Worm (Caenorhabditis elegans) whole organism, L3 larva: ENCODE data around the gene T22F3.11.
A peak's percentile ranks its signal among the peaks of the same experiment; 100 is the strongest.

Experiments
- R02D3.7 ChIP-seq: fragments of 150-350 bp; optimal IDR thresholded peaks from 2 replicates; lab custom pipeline; 2014; ENCODE audit warnings: missing biosample characterization, missing genetic modification characterization
- aly-2 ChIP-seq: fragments of 150-350 bp; optimal IDR thresholded peaks from 2 replicates; lab custom pipeline; 2014; ENCODE audit warnings: missing biosample characterization, missing genetic modification characterization
- ama-1 ChIP-seq: fragments of 150-350 bp; optimal IDR thresholded peaks from 2 replicates; lab custom pipeline; 2018
- ceh-16 ChIP-seq: sonication (generic microtip); optimal IDR thresholded peaks from 2 replicates; lab custom pipeline; 2017; ENCODE audit warnings: missing biosample characterization, missing genetic modification characterization
- ceh-28 ChIP-seq: fragments of 150-350 bp; optimal IDR thresholded peaks from 2 replicates; lab custom pipeline; 2014; ENCODE audit warnings: missing biosample characterization, missing genetic modification reagents, missing genetic modification characterization
- ceh-9 ChIP-seq: sonication (generic microtip); optimal IDR thresholded peaks from 2 replicates; lab custom pipeline; 2018; ENCODE audit warnings: missing biosample characterization, missing genetic modification characterization
- egl-5 ChIP-seq: fragments of 150-350 bp; optimal IDR thresholded peaks from 2 replicates; lab custom pipeline; 2017; ENCODE audit warnings: missing biosample characterization, missing genetic modification reagents, missing genetic modification characterization, inconsistent platforms
- elt-2 ChIP-seq: sonication (generic microtip); optimal IDR thresholded peaks from 2 replicates; lab custom pipeline; 2016; ENCODE audit warnings: missing genetic modification reagents, mild to moderate bottlenecking, missing genetic modification characterization, missing compliant biosample characterization
- elt-3 ChIP-seq, 3 experiments: fragments of 150-350 bp in 1 of 3; sonication (generic microtip) in 2 of 3; optimal IDR thresholded peaks; 2 replicates in 2 of 3; 4 replicates in 1 of 3; lab custom pipeline; 2014 to 2017; ENCODE audit warnings: missing biosample characterization in 3 of 3, missing genetic modification characterization in 3 of 3
- eor-1 ChIP-seq, 2 experiments: fragments of 150-350 bp; optimal IDR thresholded peaks; 2 replicates each; lab custom pipeline; 2014 to 2018; ENCODE audit warnings: missing biosample characterization in 2 of 2, missing genetic modification characterization in 2 of 2
- fkh-10 ChIP-seq: sonication (generic microtip); optimal IDR thresholded peaks from 2 replicates; lab custom pipeline; 2017; ENCODE audit warnings: missing biosample characterization, missing genetic modification reagents, missing genetic modification characterization
- hmg-11 ChIP-seq: sonication (generic microtip); optimal IDR thresholded peaks from 2 replicates; lab custom pipeline; 2016; ENCODE audit warnings: missing genetic modification characterization, missing compliant biosample characterization
- jun-1 ChIP-seq: fragments of 150-350 bp; optimal IDR thresholded peaks from 2 replicates; lab custom pipeline; 2014; ENCODE audit warnings: missing biosample characterization, missing genetic modification reagents, missing genetic modification characterization
- lin-39 ChIP-seq: fragments of 150-350 bp; optimal IDR thresholded peaks from 2 replicates; lab custom pipeline; 2018; ENCODE audit warnings: missing biosample characterization, missing genetic modification reagents, missing genetic modification characterization
- lsy-12 ChIP-seq: sonication (generic microtip); optimal IDR thresholded peaks from 2 replicates; lab custom pipeline; 2016; ENCODE audit warnings: mild to moderate bottlenecking, missing genetic modification characterization, missing compliant biosample characterization
- nfya-1 ChIP-seq: sonication (generic microtip); optimal IDR thresholded peaks from 2 replicates; lab custom pipeline; 2017; ENCODE audit warnings: missing genetic modification characterization, mild to moderate bottlenecking, missing compliant biosample characterization, antibody characterized with exemption, moderate library complexity; ENCODE audit not compliant: insufficient read depth
- nhr-12 ChIP-seq: fragments of 150-350 bp; optimal IDR thresholded peaks from 2 replicates; lab custom pipeline; 2014; ENCODE audit warnings: missing biosample characterization, missing genetic modification characterization
- nhr-23 ChIP-seq: fragments of 150-350 bp; optimal IDR thresholded peaks from 2 replicates; lab custom pipeline; 2014; ENCODE audit warnings: missing biosample characterization, missing genetic modification reagents, missing genetic modification characterization
- nhr-25 ChIP-seq: sonication (generic microtip); optimal IDR thresholded peaks from 2 replicates; lab custom pipeline; 2017; ENCODE audit warnings: missing biosample characterization, missing genetic modification characterization
- nhr-28 ChIP-seq: fragments of 150-350 bp; optimal IDR thresholded peaks from 2 replicates; lab custom pipeline; 2014; ENCODE audit warnings: missing biosample characterization, missing genetic modification characterization
- nhr-43 ChIP-seq: sonication (generic microtip); optimal IDR thresholded peaks from 2 replicates; lab custom pipeline; 2016; ENCODE audit warnings: mild to moderate bottlenecking, missing genetic modification characterization, missing compliant biosample characterization; ENCODE audit not compliant: poor library complexity, severe bottlenecking
- nhr-76 ChIP-seq: fragments of 150-350 bp; sonication (generic microtip); optimal IDR thresholded peaks from 5 replicates; lab custom pipeline; 2014; ENCODE audit warnings: missing biosample characterization, missing genetic modification characterization
- nhr-77 ChIP-seq: fragments of 150-350 bp; optimal IDR thresholded peaks from 2 replicates; lab custom pipeline; 2014; ENCODE audit warnings: missing biosample characterization, missing genetic modification characterization
- pha-4 ChIP-seq: fragments of 150-350 bp; optimal IDR thresholded peaks from 2 replicates; lab custom pipeline; 2014; ENCODE audit warnings: missing biosample characterization, missing genetic modification reagents, missing genetic modification characterization
- pqm-1 ChIP-seq: fragments of 150-350 bp; optimal IDR thresholded peaks from 2 replicates; lab custom pipeline; 2017; ENCODE audit warnings: missing biosample characterization, missing genetic modification characterization, inconsistent platforms
- sea-2 ChIP-seq: fragments of 150-350 bp; sonication (generic microtip); optimal IDR thresholded peaks from 4 replicates; lab custom pipeline; 2014; ENCODE audit warnings: missing biosample characterization, missing genetic modification reagents, missing genetic modification characterization
- snpc-4 ChIP-seq: fragments of 150-350 bp; optimal IDR thresholded peaks from 2 replicates; lab custom pipeline; 2014; ENCODE audit warnings: missing biosample characterization, missing genetic modification characterization
- tbx-2 ChIP-seq: sonication (generic microtip); optimal IDR thresholded peaks from 2 replicates; lab custom pipeline; 2016; ENCODE audit warnings: mild to moderate bottlenecking, missing genetic modification characterization, missing compliant biosample characterization
- unc-39 ChIP-seq: sonication (generic microtip); optimal IDR thresholded peaks from 4 replicates; lab custom pipeline; 2017; ENCODE audit warnings: missing biosample characterization, missing genetic modification characterization
- zag-1 ChIP-seq: fragments of 150-350 bp; optimal IDR thresholded peaks from 2 replicates; lab custom pipeline; 2014; ENCODE audit warnings: missing biosample characterization, missing genetic modification characterization
- ztf-4 ChIP-seq: fragments of 150-350 bp; optimal IDR thresholded peaks from 2 replicates; lab custom pipeline; 2014; ENCODE audit warnings: missing biosample characterization, missing genetic modification characterization

The T22F3.11 gene

DNA sequence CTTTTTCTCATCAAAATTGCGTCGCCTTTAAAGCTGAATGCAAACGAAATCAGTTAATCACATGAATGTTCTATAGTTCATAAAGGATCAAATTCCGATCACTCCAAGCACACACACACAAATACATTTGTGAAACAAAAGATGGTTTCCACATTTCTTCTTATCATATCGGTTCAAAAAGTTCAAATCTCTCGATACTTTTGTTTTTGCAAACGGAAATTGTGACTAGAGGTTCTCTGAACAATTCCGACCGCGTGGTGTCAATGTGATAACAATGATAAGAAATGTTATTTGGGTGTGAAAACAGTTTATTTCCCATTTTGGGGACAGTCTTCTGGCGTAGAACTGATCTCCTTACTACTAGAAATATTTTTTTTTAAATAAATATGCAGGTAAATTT, 2.5 kb upstream of the T22F3.11 start:
- TF ChIP-seq nfya-1 (tag; lab: Kevin White, UChicago) (no peak), ceh-28 (tag; lab: Kevin White, UChicago) (no peak), lin-39 (tag; lab: Kevin White, UChicago) (no peak), unc-39 (no peak), fkh-10 (no peak), egl-5 (tag; lab: Kevin White, UChicago) (no peak), nhr-43 (tag; lab: Kevin White, UChicago) (no peak), nhr-12 (tag; lab: Kevin White, UChicago) (no peak), lsy-12 (tag; lab: Kevin White, UChicago) (no peak), sea-2 (GFP tag; lab: Kevin White, UChicago) (no peak), pqm-1 (tag; lab: Kevin White, UChicago) (no peak), nhr-28 (no peak)

DNA sequence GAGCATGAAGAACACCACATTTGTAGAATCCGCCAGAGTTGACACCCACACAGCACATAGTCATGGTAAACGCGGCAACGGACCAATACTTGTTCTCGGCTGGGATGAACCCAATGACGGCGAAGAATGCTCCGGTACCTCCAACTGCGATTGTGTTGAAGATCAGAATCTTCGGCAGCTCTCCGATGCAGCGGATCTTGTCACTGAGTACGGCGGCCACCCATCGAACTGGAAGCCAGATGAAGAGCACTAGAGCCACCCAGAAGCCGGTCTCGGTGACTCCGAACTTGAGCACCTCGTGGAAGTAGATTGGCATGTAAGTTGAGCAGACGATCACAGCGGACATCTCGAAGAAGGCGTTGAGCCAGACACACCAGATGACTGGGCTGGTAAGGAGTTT, 1.3 kb downstream of the T22F3.11 start:
- TF ChIP-seq R02D3.7 (tag; lab: Kevin White, UChicago), result no peak
- no peak for TF ChIP-seq pha-4 (tag; lab: Kevin White, UChicago)
- TF ChIP-seq lsy-12 (tag; lab: Kevin White, UChicago), result no peak
- no peak for TF ChIP-seq fkh-10
- no peak for TF ChIP-seq nhr-25 (tag; lab: Kevin White, UChicago)
- no peak for TF ChIP-seq egl-5 (tag; lab: Kevin White, UChicago)
- no peak for TF ChIP-seq tbx-2 (tag; lab: Kevin White, UChicago)
- no peak for TF ChIP-seq unc-39
- no peak for TF ChIP-seq aly-2 (tag; lab: Kevin White, UChicago)
- TF ChIP-seq jun-1 (tag; lab: Kevin White, UChicago), result no peak
- TF ChIP-seq, all 47 proteins: peak for 0

ce11 chrV:3611654-3612053, 2.7 kb downstream of the T22F3.11 start, which contains the start of gene T22F3.10:
TSS of gene T22F3.10 (minus strand) at chrV:3611754.
- no peak for TF ChIP-seq pha-4 (tag; lab: Kevin White, UChicago)
- no peak for TF ChIP-seq aly-2 (tag; lab: Kevin White, UChicago)
- no peak for TF ChIP-seq tbx-2 (tag; lab: Kevin White, UChicago)
- no peak for TF ChIP-seq lsy-12 (tag; lab: Kevin White, UChicago)
- TF ChIP-seq ztf-4 (tag; lab: Kevin White, UChicago), result no peak
- TF ChIP-seq nhr-12 (tag; lab: Kevin White, UChicago), result no peak
- TF ChIP-seq pqm-1 (tag; lab: Kevin White, UChicago), result no peak
- no peak for TF ChIP-seq snpc-4 (tag; lab: Kevin White, UChicago)
- no peak for TF ChIP-seq jun-1 (tag; lab: Kevin White, UChicago)
- TF ChIP-seq nfya-1 (tag; lab: Kevin White, UChicago), result no peak
- no peak for TF ChIP-seq elt-2 (tag; lab: Kevin White, UChicago)
- TF ChIP-seq ceh-28 (tag; lab: Kevin White, UChicago), result no peak
- TF ChIP-seq unc-39, result no peak
- TF ChIP-seq nhr-77 (tag; lab: Kevin White, UChicago), result no peak
- no peak for TF ChIP-seq lin-39 (tag; lab: Kevin White, UChicago)
- no peak for TF ChIP-seq nhr-28
- no peak for TF ChIP-seq ama-1
- no peak for TF ChIP-seq ceh-9

DNA sequence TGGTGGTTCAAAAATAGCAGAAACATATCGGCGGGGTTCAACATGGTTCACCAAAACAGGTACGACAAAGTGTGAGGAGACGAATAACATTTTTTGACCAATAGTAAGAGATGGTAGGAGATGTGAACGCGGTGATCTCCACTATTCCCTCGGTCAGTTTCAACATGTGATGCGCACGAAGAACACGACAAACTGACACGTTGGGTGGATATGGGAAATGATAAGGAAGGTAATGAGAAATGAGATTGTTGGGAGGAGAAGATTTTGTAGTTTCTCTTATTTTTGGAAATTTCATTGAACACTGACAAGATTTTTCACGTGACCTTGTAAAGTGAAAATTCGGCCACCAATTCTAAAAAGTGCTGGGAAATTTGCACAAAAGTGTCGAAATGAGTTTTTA, 3.6 kb downstream of the T22F3.11 start:
- TF ChIP-seq ceh-16 (no peak), nhr-43 (tag; lab: Kevin White, UChicago) (peak; percentile 47), nhr-23 (tag; lab: Kevin White, UChicago) (peak; percentile 26)

DNA sequence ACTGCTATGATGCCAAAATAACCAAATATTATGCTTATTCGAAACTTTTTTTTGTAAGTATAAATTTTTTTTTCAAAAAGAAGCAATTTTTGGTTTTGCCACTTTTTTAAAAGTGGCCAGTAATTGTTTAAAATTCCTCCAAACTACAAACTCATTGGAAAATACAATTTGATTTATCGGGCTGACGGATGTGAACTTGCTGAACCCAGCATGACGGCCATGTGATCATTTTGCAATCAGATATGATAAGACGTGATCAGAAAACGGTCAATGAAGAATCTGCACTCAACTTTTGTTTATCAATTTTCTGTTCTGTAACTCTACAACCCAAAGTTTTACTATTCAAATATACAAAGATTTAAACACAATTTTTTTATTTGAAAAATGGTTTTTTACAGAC, 8.0 kb downstream of the T22F3.11 start:
- no peak for TF ChIP-seq zag-1 (tag; lab: Kevin White, UChicago)
- TF ChIP-seq eor-1 (tag; optimal IDR thresholded peaks at IDR 0.05; lab: Kevin White, UChicago), result no peak
- TF ChIP-seq ceh-16, result no peak
- TF ChIP-seq unc-39, result no peak
- no peak for TF ChIP-seq sea-2 (GFP tag; lab: Kevin White, UChicago)

DNA sequence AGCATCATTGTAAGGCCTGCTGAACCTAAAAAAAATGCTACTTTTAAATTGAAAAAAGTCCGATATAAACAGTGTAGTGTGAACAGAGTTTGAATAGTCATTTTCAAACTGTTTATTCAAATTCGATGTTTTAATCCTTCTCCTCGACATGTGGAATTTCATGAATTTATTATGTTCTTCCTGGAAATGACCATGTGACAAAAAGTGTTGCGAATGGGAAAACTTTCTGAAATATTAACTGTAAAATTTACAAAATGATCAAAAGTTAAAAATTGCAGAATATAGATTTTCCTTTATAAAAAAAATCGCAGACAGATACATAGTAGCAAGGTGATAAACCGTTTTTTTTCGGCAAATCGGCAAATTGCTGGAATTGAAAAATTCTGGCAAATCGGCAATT, 9.0 kb downstream of the T22F3.11 start, which contains the start of gene T22F3.8:
Gene T22F3.8 (minus strand): TSS at position 101 of the 400 bp plus-strand sequence.
- TF ChIP-seq lin-39 (tag; lab: Kevin White, UChicago), result no peak
- no peak for TF ChIP-seq nhr-43 (tag; lab: Kevin White, UChicago)
- TF ChIP-seq aly-2 (tag; lab: Kevin White, UChicago), result no peak
- no peak for TF ChIP-seq sea-2 (GFP tag; lab: Kevin White, UChicago)
- TF ChIP-seq elt-3 (tag; optimal IDR thresholded peaks at IDR 0.05; lab: Kevin White, UChicago), result no peak
- no peak for TF ChIP-seq lsy-12 (tag; lab: Kevin White, UChicago)
- TF ChIP-seq nhr-23 (tag; lab: Kevin White, UChicago), result no peak
- no peak for TF ChIP-seq unc-39
- no peak for TF ChIP-seq hmg-11 (tag; lab: Kevin White, UChicago)
- TF ChIP-seq ceh-9, result no peak
- TF ChIP-seq ceh-16, result no peak
- no peak for TF ChIP-seq nhr-76 (tag; lab: Kevin White, UChicago)
- no peak for TF ChIP-seq nfya-1 (tag; lab: Kevin White, UChicago)
- TF ChIP-seq R02D3.7 (tag; lab: Kevin White, UChicago), result no peak
